Worm (Caenorhabditis elegans) whole organism, L3 larva: Measurements from ENCODE around the gene B0250.18.

ENCODE experiments used
- R02D3.7 ChIP-seq: fragments of 150-350 bp; optimal IDR thresholded peaks from 2 replicates; lab custom pipeline; 2014; ENCODE audit warnings: missing biosample characterization, missing genetic modification characterization
- aly-2 ChIP-seq: fragments of 150-350 bp; optimal IDR thresholded peaks from 2 replicates; lab custom pipeline; 2014; ENCODE audit warnings: missing biosample characterization, missing genetic modification characterization
- ama-1 ChIP-seq: fragments of 150-350 bp; optimal IDR thresholded peaks from 2 replicates; lab custom pipeline; 2018
- ceh-16 ChIP-seq: sonication (generic microtip); optimal IDR thresholded peaks from 2 replicates; lab custom pipeline; 2017; ENCODE audit warnings: missing biosample characterization, missing genetic modification characterization
- ceh-28 ChIP-seq: fragments of 150-350 bp; optimal IDR thresholded peaks from 2 replicates; lab custom pipeline; 2014; ENCODE audit warnings: missing biosample characterization, missing genetic modification reagents, missing genetic modification characterization
- ceh-82 ChIP-seq: fragments of 150-350 bp; optimal IDR thresholded peaks from 2 replicates; lab custom pipeline; 2014; ENCODE audit warnings: missing biosample characterization, missing genetic modification characterization
- ceh-9 ChIP-seq: sonication (generic microtip); optimal IDR thresholded peaks from 2 replicates; lab custom pipeline; 2018; ENCODE audit warnings: missing biosample characterization, missing genetic modification characterization
- daf-12 ChIP-seq: fragments of 150-350 bp; optimal IDR thresholded peaks from 2 replicates; lab custom pipeline; 2014; ENCODE audit warnings: missing biosample characterization, missing genetic modification reagents, missing genetic modification characterization
- egl-27 ChIP-seq: sonication (generic microtip); optimal IDR thresholded peaks from 4 replicates; lab custom pipeline; 2017; ENCODE audit warnings: missing biosample characterization, missing genetic modification reagents, missing genetic modification characterization
- elt-1 ChIP-seq: fragments of 150-350 bp; optimal IDR thresholded peaks from 2 replicates; lab custom pipeline; 2014; ENCODE audit warnings: missing biosample characterization, missing genetic modification characterization
- elt-2 ChIP-seq: sonication (generic microtip); optimal IDR thresholded peaks from 2 replicates; lab custom pipeline; 2016; ENCODE audit warnings: missing genetic modification reagents, mild to moderate bottlenecking, missing genetic modification characterization, missing compliant biosample characterization
- elt-3 ChIP-seq, 3 experiments: fragments of 150-350 bp in 1 of 3; sonication (generic microtip) in 2 of 3; optimal IDR thresholded peaks; 2 replicates in 2 of 3; 4 replicates in 1 of 3; lab custom pipeline; 2014 to 2017; ENCODE audit warnings: missing biosample characterization in 3 of 3, missing genetic modification characterization in 3 of 3
- eor-1 ChIP-seq, 2 experiments: fragments of 150-350 bp; optimal IDR thresholded peaks; 2 replicates each; lab custom pipeline; 2014 to 2018; ENCODE audit warnings: missing biosample characterization in 2 of 2, missing genetic modification characterization in 2 of 2
- fkh-2 ChIP-seq: fragments of 150-350 bp; optimal IDR thresholded peaks from 2 replicates; lab custom pipeline; 2014; ENCODE audit warnings: missing biosample characterization, missing genetic modification reagents, missing genetic modification characterization
- fos-1 ChIP-seq: fragments of 150-350 bp; optimal IDR thresholded peaks from 2 replicates; lab custom pipeline; 2014; ENCODE audit warnings: missing biosample characterization, missing genetic modification characterization
- jun-1 ChIP-seq: fragments of 150-350 bp; optimal IDR thresholded peaks from 2 replicates; lab custom pipeline; 2014; ENCODE audit warnings: missing biosample characterization, missing genetic modification reagents, missing genetic modification characterization
- lin-15B ChIP-seq: fragments of 150-350 bp; optimal IDR thresholded peaks from 2 replicates; lab custom pipeline; 2014; ENCODE audit warnings: missing biosample characterization, missing genetic modification characterization
- lin-39 ChIP-seq: fragments of 150-350 bp; optimal IDR thresholded peaks from 2 replicates; lab custom pipeline; 2018; ENCODE audit warnings: missing biosample characterization, missing genetic modification reagents, missing genetic modification characterization
- lsy-12 ChIP-seq: sonication (generic microtip); optimal IDR thresholded peaks from 2 replicates; lab custom pipeline; 2016; ENCODE audit warnings: mild to moderate bottlenecking, missing genetic modification characterization, missing compliant biosample characterization
- mdl-1 ChIP-seq: fragments of 150-350 bp; optimal IDR thresholded peaks from 2 replicates; lab custom pipeline; 2014; ENCODE audit warnings: missing biosample characterization, missing genetic modification characterization
- mml-1 ChIP-seq: fragments of 150-350 bp; sonication (generic microtip); optimal IDR thresholded peaks from 3 replicates; lab custom pipeline; 2014; ENCODE audit warnings: missing biosample characterization, missing genetic modification characterization
- nfya-1 ChIP-seq: sonication (generic microtip); optimal IDR thresholded peaks from 2 replicates; lab custom pipeline; 2017; ENCODE audit warnings: missing genetic modification characterization, mild to moderate bottlenecking, missing compliant biosample characterization, antibody characterized with exemption, moderate library complexity; ENCODE audit not compliant: insufficient read depth
- nhr-11 ChIP-seq: fragments of 150-350 bp; optimal IDR thresholded peaks from 2 replicates; lab custom pipeline; 2014; ENCODE audit warnings: missing biosample characterization, missing genetic modification characterization
- nhr-12 ChIP-seq: fragments of 150-350 bp; optimal IDR thresholded peaks from 2 replicates; lab custom pipeline; 2014; ENCODE audit warnings: missing biosample characterization, missing genetic modification characterization
- nhr-23 ChIP-seq: fragments of 150-350 bp; optimal IDR thresholded peaks from 2 replicates; lab custom pipeline; 2014; ENCODE audit warnings: missing biosample characterization, missing genetic modification reagents, missing genetic modification characterization
- nhr-25 ChIP-seq: sonication (generic microtip); optimal IDR thresholded peaks from 2 replicates; lab custom pipeline; 2017; ENCODE audit warnings: missing biosample characterization, missing genetic modification characterization
- nhr-28 ChIP-seq: fragments of 150-350 bp; optimal IDR thresholded peaks from 2 replicates; lab custom pipeline; 2014; ENCODE audit warnings: missing biosample characterization, missing genetic modification characterization
- nhr-67 ChIP-seq: fragments of 150-350 bp; optimal IDR thresholded peaks from 2 replicates; lab custom pipeline; 2014; ENCODE audit warnings: missing biosample characterization, missing genetic modification characterization
- nhr-76 ChIP-seq: fragments of 150-350 bp; sonication (generic microtip); optimal IDR thresholded peaks from 5 replicates; lab custom pipeline; 2014; ENCODE audit warnings: missing biosample characterization, missing genetic modification characterization
- pha-4 ChIP-seq: fragments of 150-350 bp; optimal IDR thresholded peaks from 2 replicates; lab custom pipeline; 2014; ENCODE audit warnings: missing biosample characterization, missing genetic modification reagents, missing genetic modification characterization
- pqm-1 ChIP-seq: fragments of 150-350 bp; optimal IDR thresholded peaks from 2 replicates; lab custom pipeline; 2017; ENCODE audit warnings: missing biosample characterization, missing genetic modification characterization, inconsistent platforms
- sea-2 ChIP-seq: fragments of 150-350 bp; sonication (generic microtip); optimal IDR thresholded peaks from 4 replicates; lab custom pipeline; 2014; ENCODE audit warnings: missing biosample characterization, missing genetic modification reagents, missing genetic modification characterization
- skn-1 ChIP-seq: fragments of 150-350 bp; optimal IDR thresholded peaks from 2 replicates; lab custom pipeline; 2014; ENCODE audit warnings: missing biosample characterization, missing genetic modification characterization
- tbx-2 ChIP-seq: sonication (generic microtip); optimal IDR thresholded peaks from 2 replicates; lab custom pipeline; 2016; ENCODE audit warnings: mild to moderate bottlenecking, missing genetic modification characterization, missing compliant biosample characterization
- unc-39 ChIP-seq: sonication (generic microtip); optimal IDR thresholded peaks from 4 replicates; lab custom pipeline; 2017; ENCODE audit warnings: missing biosample characterization, missing genetic modification characterization
- unc-62 ChIP-seq: fragments of 150-350 bp; sonication (generic microtip); optimal IDR thresholded peaks from 4 replicates; lab custom pipeline; 2014; ENCODE audit warnings: missing biosample characterization, missing genetic modification reagents, missing genetic modification characterization
- zag-1 ChIP-seq: fragments of 150-350 bp; optimal IDR thresholded peaks from 2 replicates; lab custom pipeline; 2014; ENCODE audit warnings: missing biosample characterization, missing genetic modification characterization
- ztf-4 ChIP-seq: fragments of 150-350 bp; optimal IDR thresholded peaks from 2 replicates; lab custom pipeline; 2014; ENCODE audit warnings: missing biosample characterization, missing genetic modification characterization

The B0250.18 gene

ce11 chrV:20412225-20412624, 48.5 kb downstream of the B0250.18 start:
- TF ChIP-seq nhr-11 (tag; lab: Kevin White, UChicago) (no peak), lin-39 (tag; lab: Kevin White, UChicago) (no peak), tbx-2 (tag; lab: Kevin White, UChicago) (no peak), fkh-2 (tag; lab: Kevin White, UChicago) (no peak), elt-1 (tag; lab: Kevin White, UChicago) (no peak), pqm-1 (peak; percentile 52), elt-2 (tag; lab: Kevin White, UChicago) (peak; percentile 89), skn-1 (tag; lab: Kevin White, UChicago) (no peak), mdl-1 (tag; lab: Kevin White, UChicago) (no peak), lsy-12 (tag; lab: Kevin White, UChicago) (no peak), aly-2 (tag; lab: Kevin White, UChicago) (no peak), elt-3 (tag; optimal IDR thresholded peaks at IDR 0.05; lab: Kevin White, UChicago) (peak in 1 of 3 experiments; percentile 33), daf-12 (tag; lab: Kevin White, UChicago) (no peak), nhr-23 (tag; lab: Kevin White, UChicago) (peak; percentile 57), ama-1 (no peak), R02D3.7 (tag; lab: Kevin White, UChicago) (no peak), nhr-12 (tag; lab: Kevin White, UChicago) (no peak), ztf-4 (tag; lab: Kevin White, UChicago) (no peak), mml-1 (tag; lab: Kevin White, UChicago) (no peak), sea-2 (no peak), unc-62 (GFP tag; lab: Kevin White, UChicago) (no peak), pha-4 (tag; lab: Kevin White, UChicago) (peak; percentile 18), nhr-67 (tag; lab: Kevin White, UChicago) (no peak), jun-1 (tag; lab: Kevin White, UChicago) (peak; percentile 41), nhr-28 (tag; lab: Kevin White, UChicago) (no peak)
- TF ChIP-seq, all 47 proteins: peak for 6

- peak; percentile 35 for TF ChIP-seq pha-4 (tag; lab: Kevin White, UChicago)
- no peak for TF ChIP-seq lin-15B
- TF ChIP-seq nhr-12 (tag; lab: Kevin White, UChicago): no peak
- TF ChIP-seq nfya-1: no peak
- no peak for TF ChIP-seq elt-1 (tag; lab: Kevin White, UChicago)
- no peak for TF ChIP-seq daf-12 (tag; lab: Kevin White, UChicago)
- TF ChIP-seq fos-1 (tag; lab: Kevin White, UChicago): no peak
- no peak for TF ChIP-seq zag-1 (tag; lab: Kevin White, UChicago)
- TF ChIP-seq ztf-4 (tag; lab: Kevin White, UChicago): no peak
Observed at ce11 chrV:20411659-20412058, 49.0 kb downstream of the B0250.18 start, which contains the start of gene F53H2.3. Gene F53H2.3, minus strand, starts transcription at chrV:20411759.

ce11 chrV:20410285-20410684, 50.4 kb downstream of the B0250.18 start:
- no peak for TF ChIP-seq eor-1 (tag; optimal IDR thresholded peaks at IDR 0.05; lab: Kevin White, UChicago)
- TF ChIP-seq ceh-28: no peak
- TF ChIP-seq unc-39 (tag; lab: Kevin White, UChicago): no peak
- TF ChIP-seq elt-2 (tag; lab: Kevin White, UChicago): peak; percentile 12

ce11 chrV:20409016-20409415, 51.7 kb downstream of the B0250.18 start:
- TF ChIP-seq nhr-76 (tag; lab: Kevin White, UChicago) (no peak), ceh-28 (no peak), mdl-1 (tag; lab: Kevin White, UChicago) (no peak), elt-2 (tag; lab: Kevin White, UChicago) (no peak), nhr-23 (tag; lab: Kevin White, UChicago) (no peak), nhr-11 (tag; lab: Kevin White, UChicago) (no peak), egl-27 (no peak), elt-3 (tag; optimal IDR thresholded peaks at IDR 0.05; lab: Kevin White, UChicago) (no peak), ceh-9 (no peak), nhr-25 (no peak), pha-4 (tag; lab: Kevin White, UChicago) (no peak), ceh-16 (no peak), ceh-82 (no peak), mml-1 (tag; lab: Kevin White, UChicago) (no peak), elt-1 (tag; lab: Kevin White, UChicago) (no peak)
